Fruit fly (Drosophila melanogaster) whole organism, embryonic: ENCODE data around the gene mldr.
A peak's percentile ranks its signal among the peaks of the same experiment; 100 is the strongest.

ENCODE experiments used
- ATbp ChIP-seq: fragments of 200-800 bp; sonication (Bioruptor generic); optimal IDR thresholded peaks from 2 replicates; lab custom pipeline; 2017; ENCODE audit warnings: missing biosample characterization, mild to moderate bottlenecking, missing genetic modification characterization, missing genetic modification reagents
- Atf3 ChIP-seq: fragments of 200-800 bp; sonication (Bioruptor generic); optimal IDR thresholded peaks from 3 replicates; lab custom pipeline; 2016; ENCODE audit warnings: missing biosample characterization, missing genetic modification characterization
- B-H2 ChIP-seq: fragments of 200-800 bp; sonication (Bioruptor generic); optimal IDR thresholded peaks from 2 replicates; lab custom pipeline; 2018; ENCODE audit warnings: missing biosample characterization, mild to moderate bottlenecking, missing genetic modification characterization
- BtbVII ChIP-seq: fragments of 200-800 bp; sonication (Bioruptor generic); optimal IDR thresholded peaks from 3 replicates; lab custom pipeline; 2017; ENCODE audit warnings: missing biosample characterization, mild to moderate bottlenecking, missing genetic modification characterization
- CG10274 ChIP-seq: fragments of 200-800 bp; sonication (Bioruptor generic); optimal IDR thresholded peaks from 3 replicates; lab custom pipeline; 2017; ENCODE audit warnings: missing biosample characterization, mild to moderate bottlenecking, missing genetic modification characterization
- CG10959 ChIP-seq: fragments of 200-800 bp; sonication (Bioruptor generic); IDR thresholded peaks from 2 replicates; pipeline ENCODE4 v1.3.6; 2022; ENCODE audit warnings: missing biosample characterization, missing genetic modification characterization
- CG11093 ChIP-seq: fragments of 200-800 bp; sonication (Bioruptor generic); IDR thresholded peaks from 3 replicates; pipeline ENCODE4 v1.3.6; 2022; ENCODE audit warnings: missing biosample characterization, missing genetic modification characterization
- CG11695 ChIP-seq: fragments of 200-800 bp; sonication (Bioruptor generic); IDR thresholded peaks from 3 replicates; pipeline ENCODE4 v1.3.6; 2022; ENCODE audit warnings: missing biosample characterization, missing genetic modification characterization
- CG13424 ChIP-seq: fragments of 200-800 bp; sonication (Bioruptor generic); optimal IDR thresholded peaks from 2 replicates; lab custom pipeline; 2019; ENCODE audit warnings: missing biosample characterization, mild to moderate bottlenecking, missing genetic modification characterization, moderate library complexity
- CG13775 ChIP-seq: fragments of 200-800 bp; sonication (Bioruptor generic); optimal IDR thresholded peaks from 3 replicates; lab custom pipeline; 2017; ENCODE audit warnings: missing biosample characterization, mild to moderate bottlenecking, missing genetic modification characterization
- CG16815 ChIP-seq: fragments of 200-800 bp; sonication (Bioruptor generic); optimal IDR thresholded peaks from 3 replicates; lab custom pipeline; 2017; ENCODE audit warnings: missing biosample characterization, mild to moderate bottlenecking, missing genetic modification characterization
- CG2202 ChIP-seq: fragments of 200-800 bp; sonication (Bioruptor generic); optimal IDR thresholded peaks from 2 replicates; lab custom pipeline; 2018; ENCODE audit warnings: missing biosample characterization, mild to moderate bottlenecking, missing genetic modification characterization
- CG30020 ChIP-seq: fragments of 200-800 bp; optimal IDR thresholded peaks from 2 replicates; lab custom pipeline; 2019; ENCODE audit warnings: missing biosample characterization, mild to moderate bottlenecking, missing genetic modification characterization, moderate library complexity
- CG31388 ChIP-seq: fragments of 200-800 bp; sonication (Bioruptor generic); optimal IDR thresholded peaks from 2 replicates; lab custom pipeline; 2016; ENCODE audit warnings: missing biosample characterization, missing genetic modification characterization
- CG4360 ChIP-seq: fragments of 200-800 bp; sonication (Bioruptor generic); IDR thresholded peaks from 2 replicates; pipeline ENCODE4 v1.3.6; 2022; ENCODE audit warnings: missing biosample characterization, missing genetic modification characterization
- CG4854 ChIP-seq: fragments of 200-800 bp; sonication (Bioruptor generic); optimal IDR thresholded peaks from 2 replicates; lab custom pipeline; 2016; ENCODE audit warnings: missing biosample characterization, missing genetic modification characterization, inconsistent platforms
- CG5953 ChIP-seq: fragments of 200-800 bp; sonication (Bioruptor generic); IDR thresholded peaks from 2 replicates; pipeline ENCODE4 v1.3.6; 2022; ENCODE audit warnings: missing biosample characterization, missing genetic modification characterization
- CG6654 ChIP-seq: fragments of 200-800 bp; sonication (Bioruptor generic); optimal IDR thresholded peaks from 2 replicates; lab custom pipeline; 2017; ENCODE audit warnings: missing biosample characterization, mild to moderate bottlenecking, missing genetic modification characterization
- CG6683 ChIP-seq: fragments of 200-800 bp; sonication (Bioruptor generic); optimal IDR thresholded peaks from 2 replicates; lab custom pipeline; 2017; ENCODE audit warnings: missing biosample characterization, mild to moderate bottlenecking, missing genetic modification characterization, missing genetic modification reagents
- CG7271 ChIP-seq: fragments of 200-800 bp; sonication (Bioruptor generic); optimal IDR thresholded peaks from 2 replicates; lab custom pipeline; 2018; ENCODE audit warnings: missing biosample characterization, mild to moderate bottlenecking, missing genetic modification characterization, moderate library complexity
- CG7357 ChIP-seq: fragments of 200-800 bp; sonication (Bioruptor generic); IDR thresholded peaks from 3 replicates; pipeline ENCODE4 v1.3.6; 2022; ENCODE audit warnings: missing biosample characterization, missing genetic modification characterization
- CG7928 ChIP-seq: fragments of 200-800 bp; sonication (Bioruptor generic); optimal IDR thresholded peaks from 2 replicates; lab custom pipeline; 2017; ENCODE audit warnings: missing biosample characterization, mild to moderate bottlenecking, missing genetic modification characterization
- Chrac-16 ChIP-seq: fragments of 200-800 bp; sonication (Bioruptor generic); optimal IDR thresholded peaks from 3 replicates; lab custom pipeline; 2016; ENCODE audit warnings: missing biosample characterization, missing genetic modification characterization
- Med ChIP-seq: fragments of 200-800 bp; sonication (Bioruptor generic); peaks from one replicate; lab custom pipeline; 2016; ENCODE audit warnings: missing biosample characterization, missing genetic modification characterization, mild to moderate bottlenecking, inconsistent platforms, moderate library complexity
- Mrtf ChIP-seq: fragments of 200-800 bp; sonication (Bioruptor generic); IDR thresholded peaks from 3 replicates; pipeline ENCODE4 v1.3.6; 2022; ENCODE audit warnings: missing biosample characterization, missing genetic modification characterization
- NC2α ChIP-seq: fragments of 200-800 bp; sonication (Bioruptor generic); optimal IDR thresholded peaks from 2 replicates; lab custom pipeline; 2016; ENCODE audit warnings: missing biosample characterization, missing genetic modification characterization
- NC2β ChIP-seq: fragments of 200-800 bp; sonication (Bioruptor generic); optimal IDR thresholded peaks from 2 replicates; lab custom pipeline; 2016; ENCODE audit warnings: missing biosample characterization, missing genetic modification characterization
- Six4 ChIP-seq: fragments of 200-800 bp; sonication (Bioruptor generic); optimal IDR thresholded peaks from 2 replicates; lab custom pipeline; 2016; ENCODE audit warnings: missing biosample characterization, missing genetic modification characterization
- Sox100B ChIP-seq: fragments of 200-800 bp; sonication (Bioruptor generic); optimal IDR thresholded peaks from 3 replicates; lab custom pipeline; 2018; ENCODE audit warnings: missing biosample characterization, mild to moderate bottlenecking, missing genetic modification characterization
- ap ChIP-seq: fragments of 200-800 bp; sonication (Bioruptor generic); IDR thresholded peaks from 2 replicates; pipeline ENCODE4 v1.3.6; 2022; ENCODE audit warnings: missing biosample characterization, missing genetic modification characterization
- ara ChIP-seq: fragments of 200-800 bp; sonication (Bioruptor generic); IDR thresholded peaks from 2 replicates; pipeline ENCODE4 v1.3.6; 2022; ENCODE audit warnings: missing biosample characterization, missing genetic modification characterization
- ase ChIP-seq: fragments of 200-800 bp; sonication (Bioruptor generic); IDR thresholded peaks from 3 replicates; pipeline ENCODE4 v1.3.6; 2022; ENCODE audit warnings: missing biosample characterization, missing genetic modification characterization
- ash1 ChIP-seq: fragments of 200-800 bp; sonication (Bioruptor generic); optimal IDR thresholded peaks from 2 replicates; lab custom pipeline; 2018; ENCODE audit warnings: missing biosample characterization, mild to moderate bottlenecking, missing genetic modification characterization
- bbx ChIP-seq: fragments of 200-800 bp; sonication (Bioruptor generic); IDR thresholded peaks from 2 replicates; pipeline ENCODE4 v1.3.6; 2022; ENCODE audit warnings: missing biosample characterization, missing genetic modification characterization; ENCODE audit not compliant: partially characterized antibody
- bigmax ChIP-seq: fragments of 200-800 bp; sonication (Bioruptor generic); optimal IDR thresholded peaks from 2 replicates; lab custom pipeline; 2018; ENCODE audit warnings: missing biosample characterization, mild to moderate bottlenecking, missing genetic modification characterization
- caup ChIP-seq: fragments of 200-800 bp; sonication (Bioruptor generic); optimal IDR thresholded peaks from 3 replicates; lab custom pipeline; 2017; ENCODE audit warnings: missing biosample characterization, mild to moderate bottlenecking, missing genetic modification characterization, moderate library complexity; ENCODE audit not compliant: severe bottlenecking
- dm ChIP-seq: fragments of 200-800 bp; sonication (Bioruptor generic); optimal IDR thresholded peaks from 3 replicates; lab custom pipeline; 2016; ENCODE audit warnings: missing biosample characterization, missing genetic modification characterization
- dmrt11E ChIP-seq: fragments of 200-800 bp; sonication (Bioruptor generic); optimal IDR thresholded peaks from 3 replicates; lab custom pipeline; 2018; ENCODE audit warnings: missing biosample characterization, mild to moderate bottlenecking, missing genetic modification characterization, moderate library complexity
- dpn ChIP-seq, 2 experiments: fragments of 200-800 bp; sonication (Bioruptor generic); optimal IDR thresholded peaks; 3 replicates each; lab custom pipeline; 2016; ENCODE audit warnings: missing biosample characterization in 2 of 2, missing genetic modification characterization in 2 of 2
- emc ChIP-seq: fragments of 200-800 bp; sonication (Bioruptor generic); optimal IDR thresholded peaks from 2 replicates; lab custom pipeline; 2016; ENCODE audit warnings: missing biosample characterization, missing genetic modification characterization
- esg ChIP-seq: fragments of 200-800 bp; sonication (Bioruptor generic); conservative IDR thresholded peaks from 2 replicates; pipeline ENCODE4 v1.3.6; 2022; ENCODE audit warnings: missing biosample characterization, missing genetic modification characterization
- gem ChIP-seq: fragments of 200-800 bp; sonication (Bioruptor generic); optimal IDR thresholded peaks from 2 replicates; lab custom pipeline; 2019; ENCODE audit warnings: missing biosample characterization, mild to moderate bottlenecking, missing genetic modification characterization, moderate library complexity
- klu ChIP-seq: fragments of 200-800 bp; sonication (Bioruptor generic); IDR thresholded peaks from 2 replicates; pipeline ENCODE4 v1.3.6; 2022; ENCODE audit warnings: missing biosample characterization, missing genetic modification characterization
- mirr ChIP-seq: fragments of 200-800 bp; sonication (Bioruptor generic); optimal IDR thresholded peaks from 3 replicates; lab custom pipeline; 2018; ENCODE audit warnings: missing biosample characterization, mild to moderate bottlenecking, missing genetic modification characterization
- nerfin-1 ChIP-seq: fragments of 200-800 bp; sonication (Bioruptor generic); optimal IDR thresholded peaks from 3 replicates; lab custom pipeline; 2019; ENCODE audit warnings: missing biosample characterization, mild to moderate bottlenecking, missing genetic modification characterization, moderate library complexity
- p53 ChIP-seq: fragments of 200-800 bp; sonication (Bioruptor generic); optimal IDR thresholded peaks from 2 replicates; lab custom pipeline; 2016; ENCODE audit warnings: missing biosample characterization, missing genetic modification characterization
- pan ChIP-seq, 4 experiments: fragments of >200 bp in 3 of 4; fragments of 200-800 bp in 1 of 4; sonication (Bioruptor generic) in 1 of 4; optimal IDR thresholded peaks in 3 of 4; IDR thresholded peaks in 1 of 4; 2 replicates each; pipeline versions ENCODE4 v1.3.6 to Lab custom; 2017 to 2022; ENCODE audit warnings: missing biosample characterization in 2 of 4, missing genetic modification characterization in 2 of 4, mixed read lengths in 1 of 4
- pita ChIP-seq: fragments of 200-800 bp; sonication (Bioruptor generic); optimal IDR thresholded peaks from 2 replicates; lab custom pipeline; 2017; ENCODE audit warnings: missing biosample characterization, mild to moderate bottlenecking, missing genetic modification characterization
- row ChIP-seq: fragments of 200-800 bp; sonication (Bioruptor generic); IDR thresholded peaks from 3 replicates; pipeline ENCODE4 v1.3.6; 2022; ENCODE audit warnings: missing biosample characterization, missing genetic modification characterization
- slbo ChIP-seq: fragments of 200-800 bp; sonication (Bioruptor generic); IDR thresholded peaks from 2 replicates; pipeline ENCODE4 v1.3.6; 2022; ENCODE audit warnings: missing biosample characterization, missing genetic modification characterization
- tap ChIP-seq: fragments of 200-800 bp; optimal IDR thresholded peaks from 3 replicates; lab custom pipeline; 2019; ENCODE audit warnings: missing biosample characterization, mild to moderate bottlenecking, missing genetic modification characterization, moderate library complexity

The mldr gene

dm6 chrX:6291083-6291699, at the start of gene mldr, which contains the start of gene Rpt4:
Gene mldr, plus strand, starts transcription at chrX:6291303.
Gene Rpt4, minus strand, starts transcription at chrX:6291245.
- no peak for TF ChIP-seq CG11093 (GFP tag; lab: Robert Waterston, UW)
- peak; percentile 60 for TF ChIP-seq pita (GFP tag; lab: Kevin White, UChicago)
- TF ChIP-seq ara (GFP tag; lab: Robert Waterston, UW): no peak
- TF ChIP-seq ash1 (GFP tag; lab: Kevin White, UChicago): no peak
- TF ChIP-seq klu (GFP tag; lab: Robert Waterston, UW): no peak
- TF ChIP-seq CG7271 (tag; lab: Kevin White, UChicago): no peak
- TF ChIP-seq gem (tag; lab: Kevin White, UChicago): no peak
- no peak for TF ChIP-seq CG4854 (GFP tag; lab: Kevin White, UChicago)
- no peak for TF ChIP-seq Sox100B (GFP tag; lab: Kevin White, UChicago)
- no peak for TF ChIP-seq esg (GFP tag; lab: Robert Waterston, UW)
- no peak for TF ChIP-seq slbo
- TF ChIP-seq CG4360 (GFP tag; lab: Robert Waterston, UW): no peak
- no peak for TF ChIP-seq B-H2 (GFP tag; lab: Kevin White, UChicago)
- no peak for TF ChIP-seq dmrt11E (tag; lab: Kevin White, UChicago)
- TF ChIP-seq CG10959 (GFP tag; lab: Robert Waterston, UW): no peak
- TF ChIP-seq NC2β: no peak
- no peak for TF ChIP-seq CG13775 (GFP tag; lab: Kevin White, UChicago)
- no peak for TF ChIP-seq CG30020 (tag; lab: Kevin White, UChicago)
- no peak for TF ChIP-seq CG31388 (GFP tag; lab: Kevin White, UChicago)
- no peak for TF ChIP-seq Six4 (GFP tag; lab: Kevin White, UChicago)
- TF ChIP-seq CG6654 (GFP tag; lab: Kevin White, UChicago): no peak
- no peak for TF ChIP-seq Mrtf (GFP tag; lab: Robert Waterston, UW)
- no peak for TF ChIP-seq CG5953 (GFP tag; lab: Robert Waterston, UW)
- TF ChIP-seq row (GFP tag; lab: Robert Waterston, UW): no peak; the same call in 2 of the 3 replicates
- TF ChIP-seq ap (GFP tag; lab: Robert Waterston, UW): no peak
- TF ChIP-seq CG7928: peak; percentile 38
- no peak for TF ChIP-seq CG10274 (GFP tag; lab: Kevin White, UChicago)
- TF ChIP-seq dpn (GFP tag; optimal IDR thresholded peaks at IDR 0.05; lab: Kevin White, UChicago): no peak
- no peak for TF ChIP-seq tap (tag; lab: Kevin White, UChicago)
- no peak for TF ChIP-seq BtbVII (GFP tag; lab: Kevin White, UChicago)
- TF ChIP-seq NC2α (GFP tag; lab: Kevin White, UChicago): no peak
- TF ChIP-seq CG2202 (tag; lab: Kevin White, UChicago): no peak
- no peak for TF ChIP-seq ATbp (GFP tag; lab: Kevin White, UChicago)
- no peak for TF ChIP-seq CG11695 (GFP tag; lab: Robert Waterston, UW)
- no peak for TF ChIP-seq CG7357 (GFP tag; lab: Robert Waterston, UW)
- TF ChIP-seq caup (GFP tag; lab: Kevin White, UChicago): no peak
- no peak for TF ChIP-seq p53 (GFP tag; lab: Kevin White, UChicago)
- TF ChIP-seq CG16815 (GFP tag; lab: Kevin White, UChicago): no peak
- no peak for TF ChIP-seq bigmax (GFP tag; lab: Kevin White, UChicago)
- TF ChIP-seq Chrac-16 (GFP tag; lab: Kevin White, UChicago): no peak
- no peak for TF ChIP-seq mirr (GFP tag; lab: Kevin White, UChicago)
- TF ChIP-seq nerfin-1 (tag; lab: Kevin White, UChicago): no peak
- TF ChIP-seq dm (GFP tag; lab: Kevin White, UChicago): no peak
- TF ChIP-seq CG13424 (tag; lab: Kevin White, UChicago): no peak
- no peak for TF ChIP-seq pan (optimal IDR thresholded peaks at IDR 0.05; lab: Kevin White, UChicago)
- no peak for TF ChIP-seq pan (GFP tag; optimal IDR thresholded peaks at IDR 0.05 in 1 of 2, IDR thresholded peaks at IDR 0.05 in 1 of 2)
- TF ChIP-seq emc (GFP tag; lab: Kevin White, UChicago): no peak
- TF ChIP-seq CG6683: no peak
- no peak for TF ChIP-seq Atf3 (GFP tag; lab: Kevin White, UChicago)
- no peak for TF ChIP-seq bbx (GFP tag; lab: Robert Waterston, UW)
- peak; percentile 80 for TF ChIP-seq Med
- no peak for TF ChIP-seq ase (GFP tag; lab: Robert Waterston, UW)
